Fruit fly (Drosophila melanogaster) whole organism, wandering third instar larva: ENCODE results near the gene CG12439.

Source experiments
- Dfd ChIP-seq: fragments of >200 bp; optimal IDR thresholded peaks from 2 replicates; lab custom pipeline; 2017; ENCODE audit warnings: missing biosample characterization, missing genetic modification characterization
- Hnf4 ChIP-seq: fragments of 200-800 bp; sonication (Bioruptor generic); optimal IDR thresholded peaks from 2 replicates; lab custom pipeline; 2016; ENCODE audit warnings: missing biosample characterization, mild to moderate bottlenecking, missing genetic modification characterization
- Jra ChIP-seq: sonication (Bioruptor generic); optimal IDR thresholded peaks from 2 replicates; lab custom pipeline; 2016; ENCODE audit warnings: missing biosample characterization, missing genetic modification characterization
- Myc ChIP-seq: fragments of >200 bp; optimal IDR thresholded peaks from 2 replicates; lab custom pipeline; 2017
- Vsx2 ChIP-seq: fragments of 200-300, 225-300 bp; sonication (Bioruptor generic); optimal IDR thresholded peaks from 2 replicates; lab custom pipeline; 2018; ENCODE audit warnings: missing biosample characterization, missing genetic modification characterization; ENCODE audit not compliant: partially characterized antibody
- ey ChIP-seq: fragments of 200-800 bp; sonication (Bioruptor generic); optimal IDR thresholded peaks from 2 replicates; lab custom pipeline; 2016; ENCODE audit warnings: missing biosample characterization, missing genetic modification characterization
- fru ChIP-seq: fragments of 200-800 bp; sonication (Bioruptor generic); optimal IDR thresholded peaks from 3 replicates; lab custom pipeline; 2016; ENCODE audit warnings: missing biosample characterization, mild to moderate bottlenecking, missing genetic modification characterization
- h ChIP-seq: fragments of 200-800 bp; sonication (Bioruptor generic); optimal IDR thresholded peaks from 3 replicates; lab custom pipeline; 2016; ENCODE audit warnings: missing biosample characterization, mild to moderate bottlenecking, missing genetic modification characterization
- lola ChIP-seq: fragments of >200 bp; optimal IDR thresholded peaks from 2 replicates; lab custom pipeline; 2017; ENCODE audit warnings: missing biosample characterization, missing genetic modification characterization

- TF ChIP-seq ey (GFP tag; lab: Kevin White, UChicago), result peak; percentile 58
- no peak for TF ChIP-seq lola (GFP tag; lab: Kevin White, UChicago)
- peak; percentile 89 for TF ChIP-seq fru (GFP tag; lab: Kevin White, UChicago)
- no peak for TF ChIP-seq Dfd
- peak; percentile 66 for TF ChIP-seq Vsx2 (GFP tag; lab: Kevin White, UChicago)
- TF ChIP-seq Jra (GFP tag; lab: Kevin White, UChicago), result peak; percentile 30
- peak; percentile 86 for TF ChIP-seq h (GFP tag; lab: Kevin White, UChicago)
- TF ChIP-seq Hnf4 (GFP tag; lab: Kevin White, UChicago), result peak; percentile 66
- TF ChIP-seq Myc (lab: Kevin White, UChicago), result peak; percentile 29
Measured at dm6 chr2L:9125418-9125928, 48.6 kb downstream of the CG12439 start, which contains the start of gene CG32982.
